Fruit fly (Drosophila melanogaster) whole organism: ENCODE results near the gene raw.

ENCODE experiments used
- Dll ChIP-seq: fragments of >200 bp; optimal IDR thresholded peaks from 2 replicates; lab custom pipeline; 2017
- EcR ChIP-seq, 2 experiments: fragments of >200 bp; optimal IDR thresholded peaks; 2 replicates each; lab custom pipeline; 2017; ENCODE audit warnings: missing biosample characterization in 2 of 2, missing genetic modification characterization in 2 of 2, missing genetic modification reagents in 2 of 2
- pan ChIP-seq: fragments of >200 bp; optimal IDR thresholded peaks from 2 replicates; lab custom pipeline; 2017
- psq ChIP-seq: fragments of >200 bp; optimal IDR thresholded peaks from 2 replicates; lab custom pipeline; 2017
- usp ChIP-seq: fragments of >200 bp; optimal IDR thresholded peaks from 2 replicates; lab custom pipeline; 2017; ENCODE audit warnings: missing biosample characterization, missing genetic modification characterization, mixed read lengths

DNA sequence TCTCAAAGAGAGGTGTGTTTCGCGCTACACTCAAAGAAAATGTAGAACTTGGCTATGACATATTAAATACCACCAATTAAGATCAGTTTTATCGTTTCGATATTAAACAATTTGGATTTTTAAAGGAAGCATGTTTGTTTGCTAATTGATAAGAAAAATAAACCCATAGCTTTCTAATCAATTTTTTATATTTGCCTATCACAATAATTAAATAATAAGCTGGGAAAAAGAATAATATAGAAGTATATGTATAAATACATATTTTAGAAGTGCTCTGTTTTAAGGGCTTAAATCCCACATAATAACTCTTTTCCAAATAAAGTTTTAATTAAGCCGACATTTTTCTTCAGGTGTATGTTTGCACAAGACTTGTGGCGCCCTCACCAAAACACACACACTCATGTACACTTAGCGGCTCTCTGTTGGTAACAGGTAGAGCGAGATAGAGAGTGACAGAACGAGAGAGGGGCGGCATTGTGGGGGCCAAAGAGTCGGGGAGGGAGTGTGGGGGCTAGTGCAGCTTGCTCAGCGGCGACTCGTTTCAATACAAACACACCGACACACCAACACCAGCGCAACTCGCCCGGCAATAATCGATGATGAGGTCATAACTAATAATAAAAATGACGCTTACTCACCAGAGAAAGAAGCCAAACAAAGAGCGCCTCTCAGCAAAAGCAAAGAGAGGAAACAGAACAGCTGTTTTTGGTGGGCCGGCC lies 22.7 kb downstream of the raw start:
- no peak for TF ChIP-seq pan
- TF ChIP-seq usp (GFP tag; lab: Kevin White, UChicago): no peak
- TF ChIP-seq Dll (lab: Kevin White, UChicago): no peak
- TF ChIP-seq psq (lab: Kevin White, UChicago): no peak
- peak in 1 of 2 experiments; percentile 12 for TF ChIP-seq EcR (GFP tag; optimal IDR thresholded peaks at IDR 0.05; lab: Kevin White, UChicago)
